Fruit fly (Drosophila melanogaster) whole organism, wandering third instar larva: ENCODE measurements around the gene CG15480.

Experiments
- CG32264 ChIP-seq: fragments of 200-800 bp; sonication (Bioruptor generic); optimal IDR thresholded peaks from 2 replicates; lab custom pipeline; 2016; ENCODE audit warnings: missing biosample characterization, missing genetic modification characterization
- Dfd ChIP-seq: fragments of >200 bp; optimal IDR thresholded peaks from 2 replicates; lab custom pipeline; 2017; ENCODE audit warnings: missing biosample characterization, missing genetic modification characterization
- Hr78 ChIP-seq: fragments of >200 bp; optimal IDR thresholded peaks from 2 replicates; lab custom pipeline; 2017; ENCODE audit warnings: missing biosample characterization, missing genetic modification characterization
- Jra ChIP-seq: sonication (Bioruptor generic); optimal IDR thresholded peaks from 2 replicates; lab custom pipeline; 2016; ENCODE audit warnings: missing biosample characterization, missing genetic modification characterization
- Mio ChIP-seq: sonication (Bioruptor generic); optimal IDR thresholded peaks from 2 replicates; lab custom pipeline; 2016; ENCODE audit warnings: missing biosample characterization, missing genetic modification characterization
- Myc ChIP-seq: fragments of >200 bp; optimal IDR thresholded peaks from 2 replicates; lab custom pipeline; 2017
- Rel ChIP-seq, 2 experiments: fragments of 200-800 bp; sonication (Bioruptor generic) in 1 of 2; optimal IDR thresholded peaks; 2 replicates in 1 of 2; 3 replicates in 1 of 2; lab custom pipeline; 2016 to 2019; ENCODE audit warnings: mild to moderate bottlenecking in 2 of 2, missing biosample characterization in 2 of 2, missing genetic modification characterization in 2 of 2, moderate library complexity in 1 of 2
- ey ChIP-seq: fragments of 200-800 bp; sonication (Bioruptor generic); optimal IDR thresholded peaks from 2 replicates; lab custom pipeline; 2016; ENCODE audit warnings: missing biosample characterization, missing genetic modification characterization
- fru ChIP-seq: fragments of 200-800 bp; sonication (Bioruptor generic); optimal IDR thresholded peaks from 3 replicates; lab custom pipeline; 2016; ENCODE audit warnings: missing biosample characterization, mild to moderate bottlenecking, missing genetic modification characterization
- lola ChIP-seq: fragments of >200 bp; optimal IDR thresholded peaks from 2 replicates; lab custom pipeline; 2017; ENCODE audit warnings: missing biosample characterization, missing genetic modification characterization
- pan ChIP-seq: fragments of >200 bp; optimal IDR thresholded peaks from 2 replicates; lab custom pipeline; 2017
- psq ChIP-seq: fragments of 200-800 bp; sonication (Bioruptor generic); optimal IDR thresholded peaks from 3 replicates; lab custom pipeline; 2017; ENCODE audit warnings: missing biosample characterization, mild to moderate bottlenecking, missing genetic modification characterization, moderate library complexity
- rgr ChIP-seq: fragments of 200-800 bp; sonication (Bioruptor generic); optimal IDR thresholded peaks from 3 replicates; lab custom pipeline; 2016; ENCODE audit warnings: missing biosample characterization, mild to moderate bottlenecking, missing genetic modification characterization
- sv ChIP-seq: fragments of 200-800 bp; sonication (Bioruptor generic); optimal IDR thresholded peaks from 3 replicates; lab custom pipeline; 2016; ENCODE audit warnings: missing biosample characterization, missing genetic modification characterization

DNA sequence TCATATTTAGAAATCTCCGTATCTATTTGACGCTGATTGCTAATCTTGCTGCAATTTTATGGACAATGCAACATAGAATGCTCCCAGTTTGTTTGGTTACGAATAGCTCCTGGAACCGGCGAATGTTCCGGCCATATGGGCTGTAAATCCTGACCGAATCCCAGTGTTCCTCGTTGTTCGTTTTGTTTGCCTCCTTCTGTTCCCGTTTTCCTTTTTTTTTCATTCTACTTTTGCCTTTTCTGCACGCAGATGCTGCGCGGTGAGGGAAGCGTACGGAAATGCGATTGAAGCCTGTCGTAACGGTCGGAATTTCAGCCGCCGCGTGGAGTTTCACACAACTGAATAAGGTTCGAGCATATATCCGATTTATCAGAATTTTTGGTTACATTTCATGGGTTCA lies 49.0 kb downstream of the CG15480 start, which contains the start of gene CG43925:
- TF ChIP-seq Myc (no peak), pan (no peak), ey (GFP tag; lab: Kevin White, UChicago) (no peak), Hr78 (no peak), CG32264 (GFP tag; lab: Kevin White, UChicago) (no peak), Rel (GFP tag; optimal IDR thresholded peaks at IDR 0.05; lab: Kevin White, UChicago) (no peak), Rel (tag; optimal IDR thresholded peaks at IDR 0.05; lab: Kevin White, UChicago) (no peak), fru (no peak), Jra (GFP tag; lab: Kevin White, UChicago) (no peak), sv (GFP tag; lab: Kevin White, UChicago) (no peak), Mio (GFP tag; lab: Kevin White, UChicago) (no peak), rgr (GFP tag; lab: Kevin White, UChicago) (no peak), lola (GFP tag; lab: Kevin White, UChicago) (no peak), psq (GFP tag; lab: Kevin White, UChicago) (no peak), Dfd (GFP tag; lab: Kevin White, UChicago) (no peak)
